Fruit fly (Drosophila melanogaster) whole organism, embryonic: Measurements from ENCODE around the gene SIFaR.
A peak's percentile ranks its signal among the peaks of the same experiment; 100 is the strongest.

Experiments
- Atf6 ChIP-seq: fragments of 200-800 bp; sonication (Bioruptor generic); IDR thresholded peaks from 2 replicates; pipeline ENCODE4 v1.3.6; 2022; ENCODE audit warnings: missing biosample characterization, missing genetic modification characterization
- B-H2 ChIP-seq: fragments of 200-800 bp; sonication (Bioruptor generic); optimal IDR thresholded peaks from 2 replicates; lab custom pipeline; 2018; ENCODE audit warnings: missing biosample characterization, mild to moderate bottlenecking, missing genetic modification characterization
- CG1233 ChIP-seq: fragments of 200-800 bp; sonication (Bioruptor generic); optimal IDR thresholded peaks from 4 replicates; lab custom pipeline; 2018; ENCODE audit warnings: missing biosample characterization, mild to moderate bottlenecking, missing genetic modification characterization
- CG17912 ChIP-seq: fragments of 200-800 bp; sonication (Bioruptor generic); optimal IDR thresholded peaks from 2 replicates; lab custom pipeline; 2018; ENCODE audit warnings: missing biosample characterization, mild to moderate bottlenecking, missing genetic modification characterization
- CG18764 ChIP-seq: fragments of 200-800 bp; sonication (Bioruptor generic); optimal IDR thresholded peaks from 3 replicates; lab custom pipeline; 2016; ENCODE audit warnings: missing biosample characterization, missing genetic modification characterization
- CG2116 ChIP-seq: fragments of 200-800 bp; sonication (Bioruptor generic); optimal IDR thresholded peaks from 3 replicates; lab custom pipeline; 2018; ENCODE audit warnings: missing biosample characterization, mild to moderate bottlenecking, missing genetic modification characterization
- CG2678 ChIP-seq: fragments of 200-800 bp; sonication (Bioruptor generic); optimal IDR thresholded peaks from 3 replicates; lab custom pipeline; 2019; ENCODE audit warnings: missing biosample characterization, mild to moderate bottlenecking, missing genetic modification characterization, moderate library complexity
- CG2889 ChIP-seq: fragments of 200-800 bp; sonication (Bioruptor generic); IDR thresholded peaks from 3 replicates; pipeline ENCODE4 v1.3.6; 2022; ENCODE audit warnings: missing biosample characterization, missing genetic modification characterization
- CG3838 ChIP-seq: fragments of 200-800 bp; sonication (Bioruptor generic); optimal IDR thresholded peaks from 3 replicates; lab custom pipeline; 2016; ENCODE audit warnings: missing biosample characterization, missing genetic modification characterization
- CG4854 ChIP-seq: fragments of 200-800 bp; sonication (Bioruptor generic); optimal IDR thresholded peaks from 2 replicates; lab custom pipeline; 2016; ENCODE audit warnings: missing biosample characterization, missing genetic modification characterization, inconsistent platforms
- CG6765 ChIP-seq: fragments of 200-800 bp; sonication (Bioruptor generic); optimal IDR thresholded peaks from 3 replicates; lab custom pipeline; 2017; ENCODE audit warnings: missing biosample characterization, mild to moderate bottlenecking, missing genetic modification characterization
- CG8944 ChIP-seq: fragments of 200-800 bp; sonication (Bioruptor generic); optimal IDR thresholded peaks from 3 replicates; lab custom pipeline; 2016; ENCODE audit warnings: missing biosample characterization, missing genetic modification characterization
- CG9876 ChIP-seq: fragments of 200-800 bp; sonication (Bioruptor generic); optimal IDR thresholded peaks from 2 replicates; lab custom pipeline; 2016; ENCODE audit warnings: missing biosample characterization, missing genetic modification characterization
- CHES-1-like ChIP-seq: fragments of 200-800 bp; sonication (Bioruptor generic); optimal IDR thresholded peaks from 2 replicates; lab custom pipeline; 2016; ENCODE audit warnings: missing biosample characterization, missing genetic modification characterization
- Camta ChIP-seq: fragments of 200-800 bp; sonication (Bioruptor generic); optimal IDR thresholded peaks from 2 replicates; lab custom pipeline; 2016; ENCODE audit warnings: missing biosample characterization, missing genetic modification characterization
- CrebB ChIP-seq: fragments of 200-800 bp; sonication (Bioruptor generic); optimal IDR thresholded peaks from 3 replicates; lab custom pipeline; 2018; ENCODE audit warnings: missing biosample characterization, mild to moderate bottlenecking, missing genetic modification characterization
- D19B ChIP-seq: fragments of 200-800 bp; sonication (Bioruptor generic); optimal IDR thresholded peaks from 2 replicates; lab custom pipeline; 2017; ENCODE audit warnings: missing biosample characterization, mild to moderate bottlenecking, missing genetic modification characterization
- Dbx ChIP-seq: fragments of 200-800 bp; sonication (Bioruptor generic); IDR thresholded peaks from 3 replicates; pipeline ENCODE4 v1.3.6; 2022; ENCODE audit warnings: missing biosample characterization, missing genetic modification characterization
- Dref ChIP-seq: fragments of 200-800 bp; sonication (Bioruptor generic); IDR thresholded peaks from 2 replicates; pipeline ENCODE4 v1.3.6; 2022; ENCODE audit warnings: missing biosample characterization, missing genetic modification characterization
- HLH54F ChIP-seq: fragments of 200-800 bp; sonication (Bioruptor generic); optimal IDR thresholded peaks from 3 replicates; lab custom pipeline; 2016; ENCODE audit warnings: missing biosample characterization, missing genetic modification characterization
- Hey ChIP-seq: fragments of 200-800 bp; sonication (Bioruptor generic); optimal IDR thresholded peaks from 3 replicates; lab custom pipeline; 2018; ENCODE audit warnings: missing biosample characterization, mild to moderate bottlenecking, missing genetic modification characterization
- Meics ChIP-seq: fragments of 200-800 bp; sonication (Bioruptor generic); optimal IDR thresholded peaks from 2 replicates; lab custom pipeline; 2017; ENCODE audit warnings: missing biosample characterization, mild to moderate bottlenecking, missing genetic modification characterization
- Neu2 ChIP-seq: fragments of 200-800 bp; sonication (Bioruptor generic); optimal IDR thresholded peaks from 3 replicates; lab custom pipeline; 2016; ENCODE audit warnings: missing biosample characterization, missing genetic modification characterization, borderline replicate concordance
- Nf-YC ChIP-seq: fragments of 200-800 bp; optimal IDR thresholded peaks from 3 replicates; lab custom pipeline; 2019; ENCODE audit warnings: missing biosample characterization, mild to moderate bottlenecking, missing genetic modification characterization, moderate library complexity
- Oaz ChIP-seq: fragments of 200-800 bp; sonication (Bioruptor generic); IDR thresholded peaks from 2 replicates; pipeline ENCODE4 v1.3.6; 2022; ENCODE audit warnings: missing biosample characterization, missing genetic modification characterization
- Opbp ChIP-seq: fragments of 200-800 bp; sonication (Bioruptor generic); IDR thresholded peaks from 3 replicates; pipeline ENCODE4 v1.3.6; 2022; ENCODE audit warnings: missing biosample characterization, missing genetic modification characterization; ENCODE audit not compliant: partially characterized antibody
- Rx ChIP-seq: fragments of 200-800 bp; sonication (Bioruptor generic); IDR thresholded peaks from 2 replicates; pipeline ENCODE4 v1.3.6; 2022; ENCODE audit warnings: missing biosample characterization, missing genetic modification characterization
- Stat92E ChIP-seq, 3 experiments: fragments of >200 bp in 2 of 3; fragments of 200-800 bp in 1 of 3; sonication (Bioruptor generic) in 1 of 3; optimal IDR thresholded peaks; 2 replicates each; lab custom pipeline; 2017 to 2019; ENCODE audit warnings: missing biosample characterization in 3 of 3, missing genetic modification characterization in 3 of 3, mild to moderate bottlenecking in 1 of 3, moderate library complexity in 1 of 3
- Taf1 ChIP-seq: fragments of 200-800 bp; sonication (Bioruptor generic); IDR thresholded peaks from 2 replicates; pipeline ENCODE4 v1.3.6; 2022; ENCODE audit warnings: missing biosample characterization, missing genetic modification characterization
- Tbp ChIP-seq: fragments of >200 bp; optimal IDR thresholded peaks from 2 replicates; lab custom pipeline; 2018; ENCODE audit warnings: missing biosample characterization, missing genetic modification characterization
- Vsx1 ChIP-seq: fragments of 200-800 bp; sonication (Bioruptor generic); optimal IDR thresholded peaks from 2 replicates; lab custom pipeline; 2017; ENCODE audit warnings: missing biosample characterization, mild to moderate bottlenecking, missing genetic modification characterization, missing genetic modification reagents
- Xbp1 ChIP-seq: fragments of 200-800 bp; sonication (Bioruptor generic); optimal IDR thresholded peaks from 3 replicates; lab custom pipeline; 2016; ENCODE audit warnings: missing biosample characterization, mild to moderate bottlenecking, missing genetic modification characterization
- ash1 ChIP-seq: fragments of 200-800 bp; sonication (Bioruptor generic); optimal IDR thresholded peaks from 2 replicates; lab custom pipeline; 2018; ENCODE audit warnings: missing biosample characterization, mild to moderate bottlenecking, missing genetic modification characterization
- bbx ChIP-seq: fragments of 200-800 bp; sonication (Bioruptor generic); IDR thresholded peaks from 2 replicates; pipeline ENCODE4 v1.3.6; 2022; ENCODE audit warnings: missing biosample characterization, missing genetic modification characterization; ENCODE audit not compliant: partially characterized antibody
- bowl ChIP-seq: fragments of 200-800 bp; sonication (Bioruptor generic); IDR thresholded peaks from 2 replicates; pipeline ENCODE4 v1.3.6; 2022; ENCODE audit warnings: missing biosample characterization, missing genetic modification characterization
- bsh ChIP-seq, 2 experiments: fragments of 200-800 bp; sonication (Bioruptor generic); optimal IDR thresholded peaks; 2 replicates each; lab custom pipeline; 2017 to 2018; ENCODE audit warnings: mild to moderate bottlenecking in 2 of 2, missing biosample characterization in 2 of 2, missing genetic modification characterization in 2 of 2, moderate library complexity in 1 of 2
- caup ChIP-seq: fragments of 200-800 bp; sonication (Bioruptor generic); optimal IDR thresholded peaks from 3 replicates; lab custom pipeline; 2017; ENCODE audit warnings: missing biosample characterization, mild to moderate bottlenecking, missing genetic modification characterization, moderate library complexity; ENCODE audit not compliant: severe bottlenecking
- da ChIP-seq: fragments of 200-800 bp; sonication (Bioruptor generic); optimal IDR thresholded peaks from 2 replicates; lab custom pipeline; 2016; ENCODE audit warnings: missing biosample characterization, missing genetic modification characterization
- dati ChIP-seq: fragments of 200-800 bp; sonication (Bioruptor generic); IDR thresholded peaks from 2 replicates; pipeline ENCODE4 v1.3.6; 2022; ENCODE audit warnings: missing biosample characterization, missing genetic modification characterization
- dimm ChIP-seq: fragments of 200-800 bp; sonication (Bioruptor generic); IDR thresholded peaks from 2 replicates; pipeline ENCODE4 v1.3.6; 2022; ENCODE audit warnings: missing biosample characterization, missing genetic modification characterization
- dysf ChIP-seq: fragments of 200-800 bp; sonication (Bioruptor generic); IDR thresholded peaks from 3 replicates; pipeline ENCODE4 v1.3.6; 2022; ENCODE audit warnings: missing biosample characterization, missing genetic modification characterization
- eyg ChIP-seq: fragments of 200-800 bp; sonication (Bioruptor generic); optimal IDR thresholded peaks from 3 replicates; lab custom pipeline; 2016; ENCODE audit warnings: missing biosample characterization, missing genetic modification characterization
- fd102C ChIP-seq: fragments of 200-800 bp; sonication (Bioruptor generic); optimal IDR thresholded peaks from 2 replicates; lab custom pipeline; 2018; ENCODE audit warnings: missing biosample characterization, mild to moderate bottlenecking, missing genetic modification characterization, moderate library complexity
- h ChIP-seq: fragments of >200 bp; optimal IDR thresholded peaks from 2 replicates; lab custom pipeline; 2017
- odd ChIP-seq: fragments of 200-800 bp; sonication (Bioruptor generic); optimal IDR thresholded peaks from 2 replicates; lab custom pipeline; 2017; ENCODE audit warnings: missing biosample characterization, mild to moderate bottlenecking, missing genetic modification characterization
- org-1 ChIP-seq: fragments of 200-800 bp; sonication (Bioruptor generic); optimal IDR thresholded peaks from 2 replicates; lab custom pipeline; 2017; ENCODE audit warnings: missing biosample characterization, missing genetic modification characterization
- pum ChIP-seq: fragments of 200-800 bp; sonication (Bioruptor generic); optimal IDR thresholded peaks from 2 replicates; lab custom pipeline; 2016; ENCODE audit warnings: missing biosample characterization, missing genetic modification characterization
- tna ChIP-seq: fragments of 200-800 bp; sonication (Bioruptor generic); IDR thresholded peaks from 2 replicates; pipeline ENCODE4 v1.3.6; 2022; ENCODE audit warnings: missing biosample characterization, missing genetic modification characterization; ENCODE audit not compliant: partially characterized antibody
- vfl ChIP-seq: fragments of 200-800 bp; sonication (Bioruptor generic); optimal IDR thresholded peaks from 2 replicates; lab custom pipeline; 2016; ENCODE audit warnings: missing biosample characterization, missing genetic modification characterization
- wek ChIP-seq: fragments of 200-800 bp; sonication (Bioruptor generic); optimal IDR thresholded peaks from 3 replicates; lab custom pipeline; 2018; ENCODE audit warnings: missing biosample characterization, mild to moderate bottlenecking, missing genetic modification characterization, moderate library complexity
- zen ChIP-seq: fragments of 200-800 bp; sonication (Bioruptor generic); optimal IDR thresholded peaks from 3 replicates; lab custom pipeline; 2018; ENCODE audit warnings: missing biosample characterization, mild to moderate bottlenecking, missing genetic modification characterization, moderate library complexity

The SIFaR gene

dm6 chr3R:21339006-21339420 is 45.2 kb upstream of the SIFaR start (continued):
- TF ChIP-seq dysf (GFP tag; lab: Robert Waterston, UW): peak; percentile 67; the same call in 2 of the 3 replicates
- no peak for TF ChIP-seq CG4854 (GFP tag; lab: Kevin White, UChicago)
- TF ChIP-seq CG2889: no peak
- TF ChIP-seq vfl (GFP tag; lab: Kevin White, UChicago): no peak
- TF ChIP-seq Meics (GFP tag; lab: Kevin White, UChicago): peak; percentile 79
- no peak for TF ChIP-seq Neu2 (GFP tag; lab: Kevin White, UChicago)
- TF ChIP-seq CG6765: peak; percentile 10
- TF ChIP-seq CG2116 (GFP tag; lab: Kevin White, UChicago): peak; percentile 25
- no peak for TF ChIP-seq eyg
- TF ChIP-seq CG17912 (GFP tag; lab: Kevin White, UChicago): no peak
- TF ChIP-seq ash1 (GFP tag; lab: Kevin White, UChicago): no peak
- no peak for TF ChIP-seq dati (GFP tag; lab: Robert Waterston, UW)
- peak; percentile 1 for TF ChIP-seq Vsx1
- peak; percentile 67 for TF ChIP-seq Xbp1 (GFP tag; lab: Kevin White, UChicago)
- TF ChIP-seq Rx (GFP tag; lab: Robert Waterston, UW): peak; percentile 11; the same call in 1 of the 2 replicates
- peak; percentile 53 for TF ChIP-seq org-1 (GFP tag; lab: Kevin White, UChicago)
- no peak for TF ChIP-seq Dref
- peak; percentile 0 for TF ChIP-seq odd (GFP tag; lab: Kevin White, UChicago)
- peak; percentile 9 for TF ChIP-seq pum (GFP tag; lab: Kevin White, UChicago)
- TF ChIP-seq CG18764: peak; percentile 4
- TF ChIP-seq Taf1 (GFP tag; lab: Robert Waterston, UW): no peak
- TF ChIP-seq Opbp: no peak
- no peak for TF ChIP-seq CrebB
- TF ChIP-seq h (lab: Kevin White, UChicago): no peak
- TF ChIP-seq bsh (GFP tag; optimal IDR thresholded peaks at IDR 0.05; lab: Kevin White, UChicago): peak in 1 of 2 experiments; percentile 71
- no peak for TF ChIP-seq CG8944
- no peak for TF ChIP-seq wek (GFP tag; lab: Kevin White, UChicago)
- no peak for TF ChIP-seq CG3838 (GFP tag; lab: Kevin White, UChicago)
- no peak for TF ChIP-seq dimm
- peak; percentile 16 for TF ChIP-seq Camta (GFP tag; lab: Kevin White, UChicago)
- 0 out of 3 replicates have a peak, but pooled peaks have one; percentile 21 for TF ChIP-seq Dbx (GFP tag; lab: Robert Waterston, UW)
- no peak for TF ChIP-seq CHES-1-like (GFP tag; lab: Kevin White, UChicago)
- no peak for TF ChIP-seq Hey
- no peak for TF ChIP-seq Stat92E (GFP tag; optimal IDR thresholded peaks at IDR 0.05; lab: Kevin White, UChicago)
- TF ChIP-seq CG9876 (GFP tag; lab: Kevin White, UChicago): no peak
- no peak for TF ChIP-seq Tbp (GFP tag; lab: Kevin White, UChicago)
- peak; percentile 35 for TF ChIP-seq CG1233 (GFP tag; lab: Kevin White, UChicago)
- no peak for TF ChIP-seq D19B (GFP tag; lab: Kevin White, UChicago)
- no peak for TF ChIP-seq Nf-YC (tag; lab: Kevin White, UChicago)
- no peak for TF ChIP-seq bowl (GFP tag; lab: Robert Waterston, UW)
- no peak for TF ChIP-seq HLH54F (GFP tag; lab: Kevin White, UChicago)
- no peak for TF ChIP-seq Oaz
- TF ChIP-seq Atf6 (GFP tag; lab: Robert Waterston, UW): peak; percentile 41; the same call in 1 of the 2 replicates
- TF ChIP-seq zen: no peak
- no peak for TF ChIP-seq tna (GFP tag; lab: Robert Waterston, UW)
- TF ChIP-seq B-H2: no peak
- no peak for TF ChIP-seq fd102C (GFP tag; lab: Kevin White, UChicago)
- no peak for TF ChIP-seq da (GFP tag; lab: Kevin White, UChicago)
- no peak for TF ChIP-seq bbx (GFP tag; lab: Robert Waterston, UW)
- peak; percentile 84 for TF ChIP-seq CG2678 (tag; lab: Kevin White, UChicago)
- peak; percentile 68 for TF ChIP-seq caup (GFP tag; lab: Kevin White, UChicago)
